Worm (Caenorhabditis elegans): ENCODE results near the gene lido-15.

DNA sequence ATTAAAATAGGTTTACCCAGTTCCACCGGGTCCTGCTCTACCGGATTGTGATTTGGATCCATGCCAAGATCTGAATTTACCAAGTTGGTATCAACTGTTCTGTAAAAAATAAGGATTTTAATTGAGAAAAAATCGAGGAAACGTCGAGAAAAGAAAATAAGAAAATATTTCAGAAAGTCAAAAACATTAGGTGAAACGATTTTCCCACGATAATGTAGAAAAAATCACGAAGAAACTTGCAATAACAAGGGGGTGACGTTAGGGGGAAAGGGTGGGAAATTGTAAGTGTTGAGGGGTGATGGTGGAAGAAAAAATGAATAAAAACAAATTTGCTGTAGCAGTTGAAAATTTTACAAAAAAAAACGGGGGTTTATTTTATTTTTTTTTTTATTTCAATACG lies 39.0 kb upstream of the lido-15 start, which contains the start of gene T24E12.10:
- TF ChIP-seq B0035.1 (tag; optimal IDR thresholded peaks at IDR 0.05) (no peak), B0261.1 (tag; optimal IDR thresholded peaks at IDR 0.05) (no peak), nhr-27 (tag; optimal IDR thresholded peaks at IDR 0.05) (no peak), him-1 (tag; optimal IDR thresholded peaks at IDR 0.05) (no peak), hlh-12 (tag; optimal IDR thresholded peaks at IDR 0.05) (no peak), bed-2 (GFP tag; IDR thresholded peaks at IDR 0.05) (no peak), egl-18 (GFP tag; IDR thresholded peaks at IDR 0.05) (no peak), K11D2.4 (GFP tag; IDR thresholded peaks at IDR 0.05) (no peak)
